Worm (Caenorhabditis elegans) whole organism, young adult: ENCODE measurements around the gene C05E7.3.

ENCODE experiments used
- B0019.2 ChIP-seq: fragments of 200-800 bp; sonication (Bioruptor generic); conservative IDR thresholded peaks from 2 replicates; pipeline ENCODE4 v1.3.6; 2022; ENCODE audit warnings: missing genetic modification reagents, missing genetic modification characterization, missing compliant biosample characterization
- B0261.1 ChIP-seq: sonication (generic microtip); optimal IDR thresholded peaks from 2 replicates; lab custom pipeline; 2016; ENCODE audit warnings: mild to moderate bottlenecking, missing genetic modification characterization, moderate library complexity, missing compliant biosample characterization
- C06A6.2 ChIP-seq: fragments of 200-800 bp; sonication (Bioruptor generic); conservative IDR thresholded peaks from 2 replicates; pipeline ENCODE4 v1.3.6; 2022; ENCODE audit warnings: missing genetic modification characterization, missing compliant biosample characterization
- D2030.7 ChIP-seq: fragments of 200-800 bp; sonication (Bioruptor generic); IDR thresholded peaks from 2 replicates; pipeline ENCODE4 v1.3.6; 2022; ENCODE audit warnings: missing genetic modification reagents, missing genetic modification characterization, missing compliant biosample characterization
- F52B5.7 ChIP-seq: sonication (generic microtip); optimal IDR thresholded peaks from 2 replicates; lab custom pipeline; 2016; ENCODE audit warnings: mild to moderate bottlenecking, missing genetic modification characterization, missing compliant biosample characterization
- F55B11.4 ChIP-seq: sonication (generic microtip); optimal IDR thresholded peaks from 2 replicates; lab custom pipeline; 2016; ENCODE audit warnings: missing compliant biosample characterization, missing genetic modification characterization, borderline replicate concordance; ENCODE audit not compliant: insufficient read depth
- F57A8.1 ChIP-seq: fragments of 200-800 bp; sonication (Bioruptor generic); optimal IDR thresholded peaks from 2 replicates; lab custom pipeline; 2018; ENCODE audit warnings: mild to moderate bottlenecking, missing genetic modification characterization, moderate library complexity, missing compliant biosample characterization
- F57C9.4 ChIP-seq: sonication (generic microtip); optimal IDR thresholded peaks from 2 replicates; lab custom pipeline; 2017; ENCODE audit warnings: mild to moderate bottlenecking, missing genetic modification characterization, missing compliant biosample characterization
- K11D2.4 ChIP-seq: fragments of 200-800 bp; sonication (Bioruptor generic); IDR thresholded peaks from 2 replicates; pipeline ENCODE4 v1.3.6; 2022; ENCODE audit warnings: missing genetic modification reagents, missing genetic modification characterization, missing compliant biosample characterization
- Y53F4B.3 ChIP-seq: fragments of 200-800 bp; sonication (Bioruptor generic); IDR thresholded peaks from 2 replicates; pipeline ENCODE4 v1.3.6; 2022; ENCODE audit warnings: missing genetic modification reagents, missing genetic modification characterization, missing compliant biosample characterization
- ZK185.1 ChIP-seq: sonication (generic microtip); optimal IDR thresholded peaks from 2 replicates; lab custom pipeline; 2016; ENCODE audit warnings: mild to moderate bottlenecking, missing genetic modification characterization, missing compliant biosample characterization; ENCODE audit not compliant: poor library complexity, severe bottlenecking
- akir-1 ChIP-seq: fragments of 200-800 bp; sonication (Bioruptor generic); optimal IDR thresholded peaks from 2 replicates; lab custom pipeline; 2018; ENCODE audit warnings: mild to moderate bottlenecking, missing genetic modification characterization, moderate library complexity, missing compliant biosample characterization
- ama-1 ChIP-seq, 3 experiments: fragments of 150-350 bp in 1 of 3; sonication (generic microtip) in 2 of 3; optimal IDR thresholded peaks; 2 replicates each; lab custom pipeline; 2014 to 2018; ENCODE audit warnings: missing biosample characterization in 2 of 3, missing genetic modification characterization in 2 of 3, missing genetic modification reagents in 2 of 3
- aptf-3 ChIP-seq: fragments of 200-800 bp; sonication (Bioruptor generic); IDR thresholded peaks from 2 replicates; pipeline ENCODE4 v1.3.6; 2022; ENCODE audit warnings: missing genetic modification characterization, missing compliant biosample characterization
- attf-5 ChIP-seq: fragments of 200-800 bp; sonication (Bioruptor generic); optimal IDR thresholded peaks from 2 replicates; lab custom pipeline; 2018; ENCODE audit warnings: mild to moderate bottlenecking, missing genetic modification characterization, missing compliant biosample characterization
- ccch-3 ChIP-seq: fragments of 200-800 bp; sonication (Bioruptor generic); optimal IDR thresholded peaks from 2 replicates; lab custom pipeline; 2018; ENCODE audit warnings: mild to moderate bottlenecking, missing genetic modification characterization, missing compliant biosample characterization
- ceh-100 ChIP-seq: fragments of 200-800 bp; sonication (Bioruptor generic); IDR thresholded peaks from 2 replicates; pipeline ENCODE4 v1.3.6; 2022; ENCODE audit warnings: missing genetic modification reagents, missing genetic modification characterization, missing compliant biosample characterization
- ceh-40 ChIP-seq: fragments of 200-800 bp; sonication (Bioruptor generic); IDR thresholded peaks from 2 replicates; pipeline ENCODE4 v1.3.6; 2022; ENCODE audit warnings: missing genetic modification characterization, missing compliant biosample characterization
- chd-7 ChIP-seq: sonication (generic microtip); optimal IDR thresholded peaks from 2 replicates; lab custom pipeline; 2016; ENCODE audit warnings: mild to moderate bottlenecking, missing genetic modification characterization, moderate library complexity, missing compliant biosample characterization
- dox-1 ChIP-seq: fragments of 200-800 bp; sonication (Bioruptor generic); IDR thresholded peaks from 2 replicates; pipeline ENCODE4 v1.3.6; 2022; ENCODE audit warnings: missing genetic modification reagents, missing genetic modification characterization, missing compliant biosample characterization
- dpl-1 ChIP-seq: fragments of 150-350 bp; optimal IDR thresholded peaks from 2 replicates; lab custom pipeline; 2014; ENCODE audit warnings: missing biosample characterization, missing genetic modification reagents, missing genetic modification characterization
- efl-1 ChIP-seq: fragments of 150-350 bp; optimal IDR thresholded peaks from 2 replicates; lab custom pipeline; 2014; ENCODE audit warnings: missing biosample characterization, missing genetic modification reagents, missing genetic modification characterization
- egl-44 ChIP-seq: fragments of 200-800 bp; sonication (Bioruptor generic); IDR thresholded peaks from 2 replicates; pipeline ENCODE4 v1.3.6; 2022; ENCODE audit warnings: missing genetic modification reagents, missing genetic modification characterization, missing compliant biosample characterization
- fkh-3 ChIP-seq: sonication (generic microtip); optimal IDR thresholded peaks from 2 replicates; lab custom pipeline; 2016; ENCODE audit warnings: mild to moderate bottlenecking, missing genetic modification characterization, missing compliant biosample characterization
- hmg-1.2 ChIP-seq: fragments of 200-800 bp; sonication (Bioruptor generic); IDR thresholded peaks from 2 replicates; pipeline ENCODE4 v1.3.6; 2022; ENCODE audit warnings: missing genetic modification reagents, missing genetic modification characterization, missing compliant biosample characterization
- hmg-20 ChIP-seq: fragments of 200-800 bp; sonication (Bioruptor generic); IDR thresholded peaks from 2 replicates; pipeline ENCODE4 v1.3.6; 2022; ENCODE audit warnings: missing genetic modification reagents, missing genetic modification characterization, missing compliant biosample characterization
- hrde-1 ChIP-seq: sonication (generic microtip); optimal IDR thresholded peaks from 2 replicates; lab custom pipeline; 2016; ENCODE audit warnings: missing genetic modification characterization, mild to moderate bottlenecking, missing compliant biosample characterization, moderate library complexity, missing genotype, missing genetic modification reagents, borderline replicate concordance
- let-607 ChIP-seq, 2 experiments: fragments of 200-800 bp in 1 of 2; sonication (Bioruptor generic) in 1 of 2; sonication (generic microtip) in 1 of 2; optimal IDR thresholded peaks; 2 replicates each; lab custom pipeline; 2016 to 2018; ENCODE audit warnings: mild to moderate bottlenecking in 2 of 2, missing compliant biosample characterization in 2 of 2, missing genetic modification characterization in 2 of 2, moderate library complexity in 2 of 2, missing genotype in 1 of 2
- lin-35 ChIP-seq, 3 experiments: fragments of 150-350 bp in 2 of 3; sonication (generic microtip) in 1 of 3; optimal IDR thresholded peaks; 2 replicates each; lab custom pipeline; 2014 to 2018; ENCODE audit warnings: missing biosample characterization in 3 of 3, missing genetic modification characterization in 3 of 3, missing genetic modification reagents in 3 of 3
- lin-40 ChIP-seq: sonication (generic microtip); optimal IDR thresholded peaks from 2 replicates; lab custom pipeline; 2016; ENCODE audit warnings: missing genetic modification characterization, mild to moderate bottlenecking, missing compliant biosample characterization, missing genotype, missing genetic modification reagents
- mes-4 ChIP-seq: sonication (generic microtip); optimal IDR thresholded peaks from 2 replicates; lab custom pipeline; 2016; ENCODE audit warnings: missing genotype, missing genetic modification characterization, missing compliant biosample characterization
- nfyb-1 ChIP-seq: fragments of 200-800 bp; sonication (Bioruptor generic); IDR thresholded peaks from 2 replicates; pipeline ENCODE4 v1.3.6; 2022; ENCODE audit warnings: missing genetic modification reagents, missing genetic modification characterization, missing compliant biosample characterization
- nhr-80 ChIP-seq: sonication (generic microtip); optimal IDR thresholded peaks from 2 replicates; lab custom pipeline; 2016; ENCODE audit warnings: missing genetic modification characterization, missing compliant biosample characterization
- unc-130 ChIP-seq: sonication (generic microtip); optimal IDR thresholded peaks from 2 replicates; lab custom pipeline; 2016; ENCODE audit warnings: missing genetic modification reagents, missing genetic modification characterization, missing compliant biosample characterization
- unc-62 ChIP-seq: fragments of 150-350 bp; optimal IDR thresholded peaks from 2 replicates; lab custom pipeline; 2014; ENCODE audit warnings: missing biosample characterization, missing genetic modification reagents, missing genetic modification characterization
- zfh-2 ChIP-seq: fragments of 200-800 bp; sonication (Bioruptor generic); conservative IDR thresholded peaks from 2 replicates; pipeline ENCODE4 v1.3.6; 2022; ENCODE audit warnings: missing genetic modification reagents, missing genetic modification characterization, missing compliant biosample characterization
- zim-3 ChIP-seq: sonication (generic microtip); optimal IDR thresholded peaks from 2 replicates; lab custom pipeline; 2017; ENCODE audit warnings: mild to moderate bottlenecking, missing genetic modification characterization, moderate library complexity, missing compliant biosample characterization
- ztf-18 ChIP-seq: sonication (generic microtip); optimal IDR thresholded peaks from 2 replicates; lab custom pipeline; 2016; ENCODE audit warnings: missing genotype, mild to moderate bottlenecking, missing genetic modification characterization, missing compliant biosample characterization
- ztf-26 ChIP-seq: sonication (generic microtip); optimal IDR thresholded peaks from 2 replicates; lab custom pipeline; 2017; ENCODE audit warnings: missing genetic modification characterization, missing compliant biosample characterization
- ztf-28 ChIP-seq: fragments of 200-800 bp; sonication (Bioruptor generic); IDR thresholded peaks from 2 replicates; pipeline ENCODE4 v1.3.6; 2022; ENCODE audit warnings: missing genetic modification reagents, missing genetic modification characterization, missing compliant biosample characterization

C05E7.3 gene

ce11 chrX:12937521-12937920 is 8.9 kb downstream of the C05E7.3 start (continued):
- TF ChIP-seq ztf-26 (tag; lab: Kevin White, UChicago) (no peak), nfyb-1 (GFP tag; lab: Robert Waterston, UW) (no peak), lin-35 (GFP tag; optimal IDR thresholded peaks at IDR 0.05; lab: Kevin White, UChicago) (no peak), B0019.2 (GFP tag; lab: Robert Waterston, UW) (no peak), lin-40 (tag; lab: Kevin White, UChicago) (no peak), C06A6.2 (GFP tag; lab: Robert Waterston, UW) (no peak), ceh-40 (GFP tag; lab: Robert Waterston, UW) (no peak), zim-3 (no peak), Y53F4B.3 (GFP tag; lab: Robert Waterston, UW) (no peak), ztf-28 (GFP tag; lab: Robert Waterston, UW) (0 out of 2 replicates have a peak, but pooled peaks have one; percentile 51), fkh-3 (tag; lab: Kevin White, UChicago) (no peak), chd-7 (peak; percentile 34), ama-1 (optimal IDR thresholded peaks at IDR 0.05; lab: Kevin White, UChicago) (no peak), ama-1 (GFP tag; optimal IDR thresholded peaks at IDR 0.05; lab: Kevin White, UChicago) (no peak), mes-4 (tag; lab: Kevin White, UChicago) (no peak), B0261.1 (peak; percentile 71), let-607 (tag; optimal IDR thresholded peaks at IDR 0.05; lab: Kevin White, UChicago) (no peak), ztf-18 (tag; lab: Kevin White, UChicago) (no peak), hmg-20 (GFP tag; lab: Robert Waterston, UW) (no peak), efl-1 (no peak), hrde-1 (tag; lab: Kevin White, UChicago) (no peak), K11D2.4 (GFP tag; lab: Robert Waterston, UW) (no peak), F55B11.4 (no peak), F57C9.4 (tag; lab: Kevin White, UChicago) (no peak), hmg-1.2 (peak; percentile 48), unc-130 (no peak), ccch-3 (GFP tag; lab: Kevin White, UChicago) (no peak), dpl-1 (GFP tag; lab: Kevin White, UChicago) (no peak), nhr-80 (tag; lab: Kevin White, UChicago) (no peak), aptf-3 (no peak), dox-1 (GFP tag; lab: Robert Waterston, UW) (no peak), akir-1 (no peak), ZK185.1 (tag; lab: Kevin White, UChicago) (peak; percentile 26)

- TF ChIP-seq ceh-100 (GFP tag; lab: Robert Waterston, UW) = no peak
- peak; percentile 20 for TF ChIP-seq unc-62
Observed at ce11 chrX:12935694-12936093, 10.7 kb downstream of the C05E7.3 start.

ce11 chrX:12934768-12935167 is 11.7 kb downstream of the C05E7.3 start, which contains the start of gene gmap-1:
TSS of gene gmap-1 (minus strand) at chrX:12934978.
- peak; percentile 65 for TF ChIP-seq zfh-2 (GFP tag; lab: Robert Waterston, UW)
- TF ChIP-seq attf-5 (GFP tag; lab: Kevin White, UChicago) = no peak
- peak; percentile 51; the same call in 1 of the 2 replicates for TF ChIP-seq nfyb-1 (GFP tag; lab: Robert Waterston, UW)
- no peak for TF ChIP-seq F52B5.7
- TF ChIP-seq F57A8.1 (GFP tag; lab: Kevin White, UChicago) = no peak
- no peak for TF ChIP-seq efl-1
- TF ChIP-seq egl-44 (GFP tag; lab: Robert Waterston, UW) = no peak
- TF ChIP-seq D2030.7 (GFP tag; lab: Robert Waterston, UW) = no peak
- TF ChIP-seq chd-7 = peak; percentile 37
